Fruit fly (Drosophila melanogaster): ENCODE measurements around the gene CG14777.

Gene CG14777

DNA sequence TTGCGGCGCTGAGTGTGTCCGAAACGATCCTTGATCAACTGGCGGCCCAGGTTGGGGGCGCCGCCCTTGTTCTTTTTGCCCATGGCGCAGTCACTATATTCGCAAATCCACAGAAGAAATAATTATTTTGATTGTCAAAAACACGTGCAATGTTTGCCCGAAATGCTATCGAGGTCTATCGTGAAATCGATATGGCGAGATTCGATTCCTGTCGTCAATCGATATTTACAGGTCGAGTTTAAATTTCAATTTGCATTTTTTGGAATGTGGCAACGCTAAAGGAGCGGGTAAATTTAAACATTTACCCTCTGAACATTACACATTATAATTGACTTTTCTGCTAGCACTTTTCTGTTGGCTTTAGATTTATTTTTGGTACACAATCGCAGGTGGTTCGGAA, 1.9 kb upstream of the CG14777 start, which contains the start of gene Ns3 (continued):
- TF ChIP-seq Doc2 (GFP tag; IDR thresholded peaks at IDR 0.05) (no peak), CG32532 (GFP tag; IDR thresholded peaks at IDR 0.05) (no peak), CG33213 (GFP tag; optimal IDR thresholded peaks at IDR 0.05) (peak; percentile 5), CG10366 (GFP tag; IDR thresholded peaks at IDR 0.05) (no peak), ind (GFP tag; optimal IDR thresholded peaks at IDR 0.05) (no peak), H15 (GFP tag; IDR thresholded peaks at IDR 0.05) (no peak), CG3065 (GFP tag; optimal IDR thresholded peaks at IDR 0.05) (no peak), CG12219 (GFP tag; optimal IDR thresholded peaks at IDR 0.05) (no peak), Spps (tag; optimal IDR thresholded peaks at IDR 0.05) (no peak), bowl (GFP tag; IDR thresholded peaks at IDR 0.05) (no peak), slou (GFP tag; optimal IDR thresholded peaks at IDR 0.05) (no peak), CG14014 (GFP tag; IDR thresholded peaks at IDR 0.05) (no peak), schlank (tag; optimal IDR thresholded peaks at IDR 0.05) (no peak), CG4707 (GFP tag; optimal IDR thresholded peaks at IDR 0.05) (no peak), CG10462 (GFP tag; optimal IDR thresholded peaks at IDR 0.05) (no peak), Abd-B (GFP tag; optimal IDR thresholded peaks at IDR 0.05) (no peak), Camta (GFP tag; optimal IDR thresholded peaks at IDR 0.05) (no peak), toy (GFP tag; IDR thresholded peaks at IDR 0.05) (no peak), corto (GFP tag; optimal IDR thresholded peaks at IDR 0.05) (no peak), Myb (GFP tag; optimal IDR thresholded peaks at IDR 0.05) (peak; percentile 62), fd3F (GFP tag; optimal IDR thresholded peaks at IDR 0.05) (no peak), CG12236 (GFP tag; optimal IDR thresholded peaks at IDR 0.05) (no peak), salm (tag; optimal IDR thresholded peaks at IDR 0.05) (no peak), ase (GFP tag; IDR thresholded peaks at IDR 0.05) (no peak), CG3838 (GFP tag; optimal IDR thresholded peaks at IDR 0.05) (no peak), CG13424 (tag; optimal IDR thresholded peaks at IDR 0.05) (no peak), da (GFP tag; optimal IDR thresholded peaks at IDR 0.05) (no peak), CG12155 (GFP tag; optimal IDR thresholded peaks at IDR 0.05) (no peak), CG7357 (GFP tag; IDR thresholded peaks at IDR 0.05) (no peak), CG10543 (GFP tag; optimal IDR thresholded peaks at IDR 0.05) (no peak), CG15601 (tag; optimal IDR thresholded peaks at IDR 0.05) (no peak), Dek (tag; optimal IDR thresholded peaks at IDR 0.05) (no peak), CG17568 (GFP tag; optimal IDR thresholded peaks at IDR 0.05) (no peak), CG3995 (GFP tag; optimal IDR thresholded peaks at IDR 0.05) (peak; percentile 53), Hr39 (optimal IDR thresholded peaks at IDR 0.05) (no peak), CG8281 (tag; optimal IDR thresholded peaks at IDR 0.05) (no peak), twi (tag; optimal IDR thresholded peaks at IDR 0.05) (no peak), CG3726 (GFP tag; IDR thresholded peaks at IDR 0.05) (no peak), Kr (GFP tag; optimal IDR thresholded peaks at IDR 0.05) (no peak), ftz-f1 (GFP tag; optimal IDR thresholded peaks at IDR 0.05) (no peak), B-H1 (GFP tag; IDR thresholded peaks at IDR 0.05) (no peak), E2f2 (GFP tag; IDR thresholded peaks at IDR 0.05) (peak; percentile 95), gfzf (GFP tag; optimal IDR thresholded peaks at IDR 0.05) (peak; percentile 40), CG7556 (GFP tag; optimal IDR thresholded peaks at IDR 0.05) (no peak), z (GFP tag; IDR thresholded peaks at IDR 0.05) (no peak), vfl (GFP tag; optimal IDR thresholded peaks at IDR 0.05) (no peak), CG16779 (GFP tag; IDR thresholded peaks at IDR 0.05) (no peak), CG10431 (GFP tag; optimal IDR thresholded peaks at IDR 0.05) (no peak), gcm2 (GFP tag; optimal IDR thresholded peaks at IDR 0.05) (no peak), sd (tag; optimal IDR thresholded peaks at IDR 0.05) (no peak), CG10274 (GFP tag; optimal IDR thresholded peaks at IDR 0.05) (no peak), CG8765 (GFP tag; IDR thresholded peaks at IDR 0.05) (no peak), HLHmδ (GFP tag; optimal IDR thresholded peaks at IDR 0.05) (no peak), jumu (GFP tag; optimal IDR thresholded peaks at IDR 0.05) (no peak)

All from whole organism, embryonic.